Worm (Caenorhabditis elegans) whole organism, L4/young adult: Measurements from ENCODE around the gene C08F11.17.

Experiments used
- W03F9.2 ChIP-seq: fragments of 150-350 bp; optimal IDR thresholded peaks from 2 replicates; lab custom pipeline; 2014; ENCODE audit warnings: missing biosample characterization, missing genetic modification characterization
- dao-5 ChIP-seq: sonication (generic microtip); optimal IDR thresholded peaks from 2 replicates; lab custom pipeline; 2016; ENCODE audit warnings: missing genotype, missing genetic modification characterization, moderate library complexity, missing compliant biosample characterization

DNA sequence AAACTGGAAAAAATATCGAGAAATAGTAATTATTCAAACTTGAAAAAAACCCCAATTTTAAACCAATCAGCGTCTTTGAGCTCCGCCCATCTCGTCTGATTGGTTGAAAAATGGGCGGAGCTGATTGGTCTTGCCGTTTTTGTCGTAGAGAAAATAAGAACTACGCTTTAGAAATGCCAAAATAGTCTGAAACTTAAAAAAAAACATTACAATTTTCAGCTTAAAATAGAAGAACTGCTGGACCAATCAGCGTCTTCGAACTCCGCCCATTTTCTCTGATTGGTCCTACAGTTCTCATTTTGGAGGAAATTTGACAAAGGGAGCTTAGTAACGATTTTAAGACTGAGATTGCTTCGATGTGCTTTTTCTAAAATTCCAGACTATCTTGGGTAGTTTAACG, 29.4 kb upstream of the C08F11.17 start:
- TF ChIP-seq dao-5 (tag; lab: Kevin White, UChicago) = no peak
- TF ChIP-seq W03F9.2 (tag; lab: Kevin White, UChicago) = no peak
